Fruit fly (Drosophila melanogaster) whole organism, larva: Measurements from ENCODE around the gene CG10470.

Experiments used
- noc ChIP-seq: fragments of 200-800 bp; sonication (Bioruptor generic); optimal IDR thresholded peaks from 3 replicates; lab custom pipeline; 2019; ENCODE audit warnings: missing biosample characterization, mild to moderate bottlenecking, missing genetic modification characterization, moderate library complexity

CG10470 gene

dm6 chr2L:19089385-19089784 is 40.5 kb downstream of the CG10470 start:
- no peak for TF ChIP-seq noc (tag; lab: Kevin White, UChicago)

- no peak for TF ChIP-seq noc (tag; lab: Kevin White, UChicago)
Observed at dm6 chr2L:19093868-19094267, 45.0 kb downstream of the CG10470 start.

- TF ChIP-seq noc (tag; lab: Kevin White, UChicago): no peak
Observed at dm6 chr2L:19096361-19096760, 47.5 kb downstream of the CG10470 start.

- TF ChIP-seq noc (tag; lab: Kevin White, UChicago): no peak
Observed at dm6 chr2L:19097374-19097773, 48.5 kb downstream of the CG10470 start.

- TF ChIP-seq noc (tag; lab: Kevin White, UChicago): no peak
Observed at dm6 chr2L:19098668-19099067, 49.8 kb downstream of the CG10470 start.
